Worm (Caenorhabditis elegans) whole organism, L3 larva: ENCODE data around the gene K02D10.4.

Experiments
- ZK546.5 ChIP-seq: sonication (generic microtip); optimal IDR thresholded peaks from 2 replicates; lab custom pipeline; 2017; ENCODE audit warnings: missing biosample characterization, missing genetic modification characterization
- aly-2 ChIP-seq: fragments of 150-350 bp; optimal IDR thresholded peaks from 2 replicates; lab custom pipeline; 2014; ENCODE audit warnings: missing biosample characterization, missing genetic modification characterization
- ama-1 ChIP-seq: fragments of 150-350 bp; optimal IDR thresholded peaks from 2 replicates; lab custom pipeline; 2018
- ceh-16 ChIP-seq: sonication (generic microtip); optimal IDR thresholded peaks from 2 replicates; lab custom pipeline; 2017; ENCODE audit warnings: missing biosample characterization, missing genetic modification characterization
- ceh-28 ChIP-seq: fragments of 150-350 bp; optimal IDR thresholded peaks from 2 replicates; lab custom pipeline; 2014; ENCODE audit warnings: missing biosample characterization, missing genetic modification reagents, missing genetic modification characterization
- ceh-82 ChIP-seq: fragments of 150-350 bp; optimal IDR thresholded peaks from 2 replicates; lab custom pipeline; 2014; ENCODE audit warnings: missing biosample characterization, missing genetic modification characterization
- ceh-9 ChIP-seq: sonication (generic microtip); optimal IDR thresholded peaks from 2 replicates; lab custom pipeline; 2018; ENCODE audit warnings: missing biosample characterization, missing genetic modification characterization
- daf-12 ChIP-seq: fragments of 150-350 bp; optimal IDR thresholded peaks from 2 replicates; lab custom pipeline; 2014; ENCODE audit warnings: missing biosample characterization, missing genetic modification reagents, missing genetic modification characterization
- egl-5 ChIP-seq: fragments of 150-350 bp; optimal IDR thresholded peaks from 2 replicates; lab custom pipeline; 2017; ENCODE audit warnings: missing biosample characterization, missing genetic modification reagents, missing genetic modification characterization, inconsistent platforms
- elt-1 ChIP-seq: fragments of 150-350 bp; optimal IDR thresholded peaks from 2 replicates; lab custom pipeline; 2014; ENCODE audit warnings: missing biosample characterization, missing genetic modification characterization
- elt-2 ChIP-seq: sonication (generic microtip); optimal IDR thresholded peaks from 2 replicates; lab custom pipeline; 2016; ENCODE audit warnings: missing genetic modification reagents, mild to moderate bottlenecking, missing genetic modification characterization, missing compliant biosample characterization
- elt-3 ChIP-seq, 3 experiments: fragments of 150-350 bp in 1 of 3; sonication (generic microtip) in 2 of 3; optimal IDR thresholded peaks; 2 replicates in 2 of 3; 4 replicates in 1 of 3; lab custom pipeline; 2014 to 2017; ENCODE audit warnings: missing biosample characterization in 3 of 3, missing genetic modification characterization in 3 of 3
- eor-1 ChIP-seq, 2 experiments: fragments of 150-350 bp; optimal IDR thresholded peaks; 2 replicates each; lab custom pipeline; 2014 to 2018; ENCODE audit warnings: missing biosample characterization in 2 of 2, missing genetic modification characterization in 2 of 2
- fkh-10 ChIP-seq: sonication (generic microtip); optimal IDR thresholded peaks from 2 replicates; lab custom pipeline; 2017; ENCODE audit warnings: missing biosample characterization, missing genetic modification reagents, missing genetic modification characterization
- fkh-2 ChIP-seq: fragments of 150-350 bp; optimal IDR thresholded peaks from 2 replicates; lab custom pipeline; 2014; ENCODE audit warnings: missing biosample characterization, missing genetic modification reagents, missing genetic modification characterization
- hmg-11 ChIP-seq: sonication (generic microtip); optimal IDR thresholded peaks from 2 replicates; lab custom pipeline; 2016; ENCODE audit warnings: missing genetic modification characterization, missing compliant biosample characterization
- jun-1 ChIP-seq: fragments of 150-350 bp; optimal IDR thresholded peaks from 2 replicates; lab custom pipeline; 2014; ENCODE audit warnings: missing biosample characterization, missing genetic modification reagents, missing genetic modification characterization
- lin-15B ChIP-seq: fragments of 150-350 bp; optimal IDR thresholded peaks from 2 replicates; lab custom pipeline; 2014; ENCODE audit warnings: missing biosample characterization, missing genetic modification characterization
- lin-39 ChIP-seq: fragments of 150-350 bp; optimal IDR thresholded peaks from 2 replicates; lab custom pipeline; 2018; ENCODE audit warnings: missing biosample characterization, missing genetic modification reagents, missing genetic modification characterization
- lsy-12 ChIP-seq: sonication (generic microtip); optimal IDR thresholded peaks from 2 replicates; lab custom pipeline; 2016; ENCODE audit warnings: mild to moderate bottlenecking, missing genetic modification characterization, missing compliant biosample characterization
- mdl-1 ChIP-seq: fragments of 150-350 bp; optimal IDR thresholded peaks from 2 replicates; lab custom pipeline; 2014; ENCODE audit warnings: missing biosample characterization, missing genetic modification characterization
- mml-1 ChIP-seq: fragments of 150-350 bp; sonication (generic microtip); optimal IDR thresholded peaks from 3 replicates; lab custom pipeline; 2014; ENCODE audit warnings: missing biosample characterization, missing genetic modification characterization
- nhr-23 ChIP-seq: fragments of 150-350 bp; optimal IDR thresholded peaks from 2 replicates; lab custom pipeline; 2014; ENCODE audit warnings: missing biosample characterization, missing genetic modification reagents, missing genetic modification characterization
- nhr-25 ChIP-seq: sonication (generic microtip); optimal IDR thresholded peaks from 2 replicates; lab custom pipeline; 2017; ENCODE audit warnings: missing biosample characterization, missing genetic modification characterization
- nhr-43 ChIP-seq: sonication (generic microtip); optimal IDR thresholded peaks from 2 replicates; lab custom pipeline; 2016; ENCODE audit warnings: mild to moderate bottlenecking, missing genetic modification characterization, missing compliant biosample characterization; ENCODE audit not compliant: poor library complexity, severe bottlenecking
- nhr-67 ChIP-seq: fragments of 150-350 bp; optimal IDR thresholded peaks from 2 replicates; lab custom pipeline; 2014; ENCODE audit warnings: missing biosample characterization, missing genetic modification characterization
- nhr-76 ChIP-seq: fragments of 150-350 bp; sonication (generic microtip); optimal IDR thresholded peaks from 5 replicates; lab custom pipeline; 2014; ENCODE audit warnings: missing biosample characterization, missing genetic modification characterization
- nhr-77 ChIP-seq: fragments of 150-350 bp; optimal IDR thresholded peaks from 2 replicates; lab custom pipeline; 2014; ENCODE audit warnings: missing biosample characterization, missing genetic modification characterization
- unc-62 ChIP-seq: fragments of 150-350 bp; sonication (generic microtip); optimal IDR thresholded peaks from 4 replicates; lab custom pipeline; 2014; ENCODE audit warnings: missing biosample characterization, missing genetic modification reagents, missing genetic modification characterization
- zag-1 ChIP-seq: fragments of 150-350 bp; optimal IDR thresholded peaks from 2 replicates; lab custom pipeline; 2014; ENCODE audit warnings: missing biosample characterization, missing genetic modification characterization
- ztf-11 ChIP-seq: fragments of 150-350 bp; optimal IDR thresholded peaks from 2 replicates; lab custom pipeline; 2014; ENCODE audit warnings: missing biosample characterization, missing genetic modification characterization
- ztf-4 ChIP-seq: fragments of 150-350 bp; optimal IDR thresholded peaks from 2 replicates; lab custom pipeline; 2014; ENCODE audit warnings: missing biosample characterization, missing genetic modification characterization

Gene K02D10.4

ce11 chrIII:8775953-8776352, 3.9 kb downstream of the K02D10.4 start, which contains the start of gene snap-29:
snap-29 (plus strand) TSS chrIII:8776253.
- TF ChIP-seq nhr-77 (tag; lab: Kevin White, UChicago) (no peak), ztf-4 (tag; lab: Kevin White, UChicago) (no peak), nhr-23 (no peak)

ce11 chrIII:8773375-8773774, 6.4 kb downstream of the K02D10.4 start:
- TF ChIP-seq elt-2 (tag; lab: Kevin White, UChicago) (no peak), ceh-9 (tag; lab: Kevin White, UChicago) (no peak), nhr-43 (tag; lab: Kevin White, UChicago) (no peak), daf-12 (no peak), nhr-25 (no peak), elt-1 (tag; lab: Kevin White, UChicago) (no peak), eor-1 (tag; optimal IDR thresholded peaks at IDR 0.05; lab: Kevin White, UChicago) (no peak), nhr-67 (no peak), nhr-77 (tag; lab: Kevin White, UChicago) (no peak), fkh-2 (tag; lab: Kevin White, UChicago) (no peak), fkh-10 (no peak), elt-3 (tag; optimal IDR thresholded peaks at IDR 0.05; lab: Kevin White, UChicago) (no peak)

DNA sequence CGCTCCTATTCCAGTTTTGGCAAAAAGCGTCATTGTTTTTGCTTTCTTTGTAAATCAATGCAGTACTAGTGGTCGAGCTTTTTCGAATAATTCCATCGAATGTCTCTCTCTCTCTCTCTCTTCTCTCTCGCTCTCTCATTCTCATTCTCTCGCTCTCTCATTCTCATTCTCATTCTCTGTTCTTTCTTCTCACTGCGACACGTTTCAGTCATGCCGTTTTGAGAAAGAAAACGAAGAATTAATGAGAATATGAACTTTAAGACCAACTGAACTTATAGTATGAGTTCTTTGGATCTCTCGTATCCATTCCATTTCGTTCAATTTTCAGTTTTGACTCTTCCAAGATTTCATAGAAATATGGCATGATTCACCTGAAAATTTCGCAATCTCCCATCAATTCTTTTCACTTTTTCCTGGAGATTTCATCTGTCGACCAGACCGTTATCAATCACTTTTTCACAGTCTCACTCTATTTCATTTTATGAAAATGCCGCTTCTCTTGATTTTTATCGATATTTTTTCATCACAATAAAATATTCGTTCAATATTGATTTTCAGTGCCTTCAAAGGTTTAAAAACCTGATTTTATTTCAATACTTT, 7.3 kb downstream of the K02D10.4 start:
- TF ChIP-seq egl-5 = peak; percentile 9
- peak; percentile 11 for TF ChIP-seq elt-2 (tag; lab: Kevin White, UChicago)
- TF ChIP-seq aly-2 (tag; lab: Kevin White, UChicago) = no peak

DNA sequence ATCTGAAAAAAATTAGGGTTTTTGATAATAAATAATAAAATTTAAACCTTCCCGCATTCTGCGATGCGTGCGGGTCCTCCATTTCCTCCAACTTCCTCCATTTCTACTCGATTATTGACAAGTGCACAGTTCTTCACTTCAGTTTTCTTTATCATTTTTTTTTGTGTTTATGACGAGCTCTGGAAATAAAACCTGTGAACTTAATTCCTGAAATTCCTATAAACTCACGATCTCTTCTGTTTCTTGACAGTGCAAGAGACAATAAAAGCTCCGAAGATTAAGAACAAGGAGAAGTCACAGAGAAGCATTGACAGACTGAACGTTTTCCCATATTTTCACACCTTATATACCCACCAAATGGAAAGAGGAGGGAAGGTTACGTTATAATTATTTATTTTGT, 8.0 kb downstream of the K02D10.4 start, which contains the start of gene K02D10.3:
Gene K02D10.3, minus strand, starts transcription at position 101 of the 400 bp plus-strand sequence.
- TF ChIP-seq daf-12 (no peak), elt-2 (tag; lab: Kevin White, UChicago) (no peak), ZK546.5 (tag; lab: Kevin White, UChicago) (no peak)

ce11 chrIII:8771162-8771561, 8.7 kb downstream of the K02D10.4 start, which contains the start of gene K02D10.2:
K02D10.2 (minus strand) TSS chrIII:8771262.
- TF ChIP-seq fkh-10 = no peak
- TF ChIP-seq unc-62 = no peak

DNA sequence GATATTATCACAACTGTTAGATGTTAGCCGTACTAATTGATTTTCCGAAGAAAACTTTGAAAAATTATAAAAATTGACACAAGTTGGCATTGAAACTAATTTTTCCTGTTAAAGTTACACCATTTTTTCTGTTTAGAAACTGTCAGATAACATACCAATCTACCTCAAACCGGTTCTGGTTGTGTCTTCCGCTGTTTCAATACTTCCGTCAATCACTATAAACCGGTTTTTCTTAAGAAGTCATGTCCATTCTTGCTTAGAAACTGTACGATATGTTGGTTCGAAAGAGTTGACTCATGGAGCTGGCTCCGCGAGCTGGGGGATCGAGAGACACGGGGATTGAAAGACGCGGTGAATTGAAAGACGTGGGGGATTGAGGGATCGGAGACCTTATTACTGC, 9.6 kb downstream of the K02D10.4 start:
- TF ChIP-seq fkh-2 (tag; lab: Kevin White, UChicago) (no peak), nhr-67 (no peak), nhr-25 (peak; percentile 58), hmg-11 (tag; lab: Kevin White, UChicago) (no peak), ztf-11 (no peak), mml-1 (tag; lab: Kevin White, UChicago) (no peak), nhr-76 (no peak), unc-62 (no peak), nhr-23 (peak; percentile 30), aly-2 (tag; lab: Kevin White, UChicago) (no peak), zag-1 (no peak), lsy-12 (no peak)

DNA sequence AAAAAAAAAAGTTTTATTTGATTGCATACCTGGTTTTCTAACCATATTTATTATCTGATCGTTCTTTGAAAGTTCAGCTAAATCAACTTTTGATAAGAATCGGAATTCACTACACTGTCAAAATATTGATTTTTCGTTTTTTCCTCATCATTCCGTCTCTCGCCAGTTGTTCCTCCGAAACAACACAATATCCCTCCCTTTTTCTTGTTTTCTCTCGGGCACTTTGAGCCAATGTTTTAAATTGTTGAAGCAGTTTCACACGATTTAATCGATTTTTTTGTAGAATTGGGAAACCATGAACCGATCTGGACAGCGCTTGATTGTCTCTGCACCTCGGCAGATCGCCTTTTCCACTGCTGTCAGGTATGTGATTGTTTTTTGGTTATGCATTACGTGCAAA, 10.6 kb downstream of the K02D10.4 start, which contains the start of gene K02D10.1:
Gene K02D10.1, plus strand, starts transcription at position 284 of the 400 bp plus-strand sequence.
- TF ChIP-seq ama-1 (lab: Kevin White, UChicago) (peak; percentile 62), nhr-23 (no peak), jun-1 (no peak), nhr-25 (no peak), ceh-82 (tag; lab: Kevin White, UChicago) (no peak), fkh-2 (tag; lab: Kevin White, UChicago) (no peak), unc-62 (no peak), mdl-1 (tag; lab: Kevin White, UChicago) (no peak), ceh-16 (no peak), nhr-76 (no peak), lin-39 (tag; lab: Kevin White, UChicago) (no peak), ztf-4 (tag; lab: Kevin White, UChicago) (no peak), lin-15B (tag; lab: Kevin White, UChicago) (no peak), ceh-28 (tag; lab: Kevin White, UChicago) (peak; percentile 29)
